Worm (Caenorhabditis elegans): Measurements from ENCODE around the gene gcy-20.

The gcy-20 gene

DNA sequence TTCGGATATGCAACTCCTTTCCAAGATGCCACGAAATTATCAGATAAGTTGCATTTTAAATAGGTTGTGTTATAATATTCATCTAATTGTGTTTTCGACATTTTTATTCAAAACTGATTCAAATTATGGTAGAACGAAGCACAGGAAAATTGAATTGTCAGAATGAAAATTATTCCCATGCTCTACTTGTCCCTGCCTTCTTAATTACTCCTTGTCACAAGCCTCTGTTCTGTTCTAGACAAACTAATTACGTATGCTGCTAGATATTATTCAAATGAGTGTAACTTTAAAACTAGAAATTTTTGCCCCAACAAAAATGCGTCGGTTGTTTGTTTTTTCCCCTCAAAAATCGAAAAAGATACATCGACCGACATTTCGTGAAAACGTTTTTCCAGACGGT lies 9.5 kb downstream of the gcy-20 start, which contains the start of gene srh-104:
srh-104 (minus strand) TSS at position 101 of the 400 bp plus-strand sequence.
- no peak for TF ChIP-seq sup-37 (GFP tag; optimal IDR thresholded peaks at IDR 0.05)
- TF ChIP-seq mab-9 (GFP tag; IDR thresholded peaks at IDR 0.05): no peak
- no peak for TF ChIP-seq tlp-1 (tag; optimal IDR thresholded peaks at IDR 0.05)
- no peak for TF ChIP-seq ces-1 (GFP tag; optimal IDR thresholded peaks at IDR 0.05)

DNA sequence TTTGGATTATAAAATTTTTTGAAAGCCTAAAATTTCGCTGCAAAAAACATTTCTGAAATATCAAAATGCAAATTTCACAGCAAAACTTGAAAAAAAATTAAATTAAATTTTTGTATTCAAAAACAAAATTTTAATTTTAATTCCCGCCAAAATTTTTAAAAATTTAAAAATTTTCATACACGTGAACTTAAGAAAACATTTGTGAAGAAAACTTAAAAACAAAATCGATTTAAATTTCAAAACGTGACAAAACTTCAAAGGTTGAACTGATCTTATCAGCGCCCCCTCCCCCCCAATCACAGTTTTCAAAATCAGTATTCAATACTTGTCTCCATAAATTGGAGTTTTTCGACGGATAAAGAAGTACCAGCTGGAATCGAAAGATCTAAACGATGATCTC lies 16.4 kb downstream of the gcy-20 start, which contains the start of gene F21H7.5:
F21H7.5 (plus strand) TSS at position 301 of the 400 bp plus-strand sequence.
- TF ChIP-seq F16B12.6 (tag; optimal IDR thresholded peaks at IDR 0.05): no peak
- no peak for TF ChIP-seq lsy-2 (tag; optimal IDR thresholded peaks at IDR 0.05)
- TF ChIP-seq elt-2 (tag; optimal IDR thresholded peaks at IDR 0.05): no peak
- no peak for TF ChIP-seq egl-13 (tag; optimal IDR thresholded peaks at IDR 0.05)
- no peak for TF ChIP-seq nhr-85 (tag)
- TF ChIP-seq ceh-88 (GFP tag; IDR thresholded peaks at IDR 0.05): no peak
- no peak for TF ChIP-seq dsc-1 (tag; optimal IDR thresholded peaks at IDR 0.05)
- TF ChIP-seq fkh-4 (tag; optimal IDR thresholded peaks at IDR 0.05; ENCODE audit: borderline replicate concordance): no peak
- no peak for TF ChIP-seq swsn-7 (tag; optimal IDR thresholded peaks at IDR 0.05)
- no peak for TF ChIP-seq nhr-28 (tag; optimal IDR thresholded peaks at IDR 0.05)
- no peak for TF ChIP-seq sup-37 (GFP tag; optimal IDR thresholded peaks at IDR 0.05)
- TF ChIP-seq nhr-19 (GFP tag; conservative IDR thresholded peaks at IDR 0.05): no peak
- TF ChIP-seq skn-1 (tag; optimal IDR thresholded peaks at IDR 0.05): no peak
- no peak for TF ChIP-seq unc-62 (GFP tag; optimal IDR thresholded peaks at IDR 0.05)
- no peak for TF ChIP-seq ztf-11 (tag; optimal IDR thresholded peaks at IDR 0.05)
- TF ChIP-seq mep-1 (tag; optimal IDR thresholded peaks at IDR 0.05): no peak

DNA sequence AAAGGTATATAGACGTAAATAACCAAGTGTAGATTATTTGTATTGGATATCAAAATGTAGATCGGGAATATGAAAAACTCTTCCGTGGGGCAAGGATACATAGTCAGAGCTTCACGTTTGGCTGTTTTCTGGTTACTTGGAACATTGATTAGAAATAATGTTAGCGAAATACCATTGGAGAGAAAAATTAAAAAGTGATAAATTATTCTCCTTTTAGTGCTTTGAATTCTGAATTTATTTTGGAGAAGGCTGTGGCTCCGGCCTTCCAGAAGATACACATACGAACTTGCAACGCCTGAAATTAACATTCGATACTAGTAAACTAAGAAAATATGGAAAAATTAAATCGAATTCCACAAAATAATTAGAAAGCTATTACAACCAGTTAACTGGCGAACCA lies 17.9 kb downstream of the gcy-20 start, which contains the start of gene srh-98:
srh-98 (minus strand) TSS at position 101 of the 400 bp plus-strand sequence.
- TF ChIP-seq lsy-2 (tag; optimal IDR thresholded peaks at IDR 0.05): no peak
- TF ChIP-seq aha-1 (tag; optimal IDR thresholded peaks at IDR 0.05): no peak
- no peak for TF ChIP-seq blmp-1 (tag; optimal IDR thresholded peaks at IDR 0.05)
- no peak for TF ChIP-seq egl-27 (tag; optimal IDR thresholded peaks at IDR 0.05)
- no peak for TF ChIP-seq vab-15 (tag; optimal IDR thresholded peaks at IDR 0.05)
- no peak for TF ChIP-seq hlh-17 (GFP tag; optimal IDR thresholded peaks at IDR 0.05; ENCODE audit: borderline replicate concordance)
- TF ChIP-seq zag-1 (tag; optimal IDR thresholded peaks at IDR 0.05): no peak
- TF ChIP-seq pag-3 (tag; optimal IDR thresholded peaks at IDR 0.05; ENCODE audit: borderline replicate concordance, insufficient read depth): no peak
- no peak for TF ChIP-seq F16B12.6 (tag; optimal IDR thresholded peaks at IDR 0.05)
- TF ChIP-seq nhr-19 (GFP tag; conservative IDR thresholded peaks at IDR 0.05): no peak
- TF ChIP-seq alr-1 (tag; optimal IDR thresholded peaks at IDR 0.05; ENCODE audit: borderline replicate concordance): no peak
- TF ChIP-seq zip-4 (GFP tag; optimal IDR thresholded peaks at IDR 0.05): no peak
- TF ChIP-seq skn-1 (tag; optimal IDR thresholded peaks at IDR 0.05): no peak

DNA sequence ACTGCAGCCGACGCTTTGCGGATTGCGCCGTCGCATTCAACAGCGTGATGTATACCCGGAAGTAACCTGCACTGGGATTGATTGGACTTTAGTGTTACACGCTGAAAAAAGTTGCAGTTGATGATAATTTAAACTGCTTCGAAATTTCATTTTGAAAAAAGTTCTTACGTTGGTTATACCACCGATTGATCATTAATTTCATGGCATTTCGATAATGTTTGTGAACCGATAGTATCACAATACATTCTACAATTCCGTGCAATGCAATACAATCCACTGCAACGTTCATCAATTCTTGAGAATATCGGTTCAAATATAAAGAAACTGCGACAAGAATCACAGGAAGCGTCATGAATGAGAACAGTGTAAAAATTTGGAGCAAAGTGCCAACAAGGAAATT lies 18.5 kb downstream of the gcy-20 start, which contains the start of gene F21H7.3:
F21H7.3 (minus strand) TSS at position 101 of the 400 bp plus-strand sequence.
- TF ChIP-seq lin-15B (tag; optimal IDR thresholded peaks at IDR 0.05) (no peak), ceh-90 (tag; optimal IDR thresholded peaks at IDR 0.05) (no peak)

DNA sequence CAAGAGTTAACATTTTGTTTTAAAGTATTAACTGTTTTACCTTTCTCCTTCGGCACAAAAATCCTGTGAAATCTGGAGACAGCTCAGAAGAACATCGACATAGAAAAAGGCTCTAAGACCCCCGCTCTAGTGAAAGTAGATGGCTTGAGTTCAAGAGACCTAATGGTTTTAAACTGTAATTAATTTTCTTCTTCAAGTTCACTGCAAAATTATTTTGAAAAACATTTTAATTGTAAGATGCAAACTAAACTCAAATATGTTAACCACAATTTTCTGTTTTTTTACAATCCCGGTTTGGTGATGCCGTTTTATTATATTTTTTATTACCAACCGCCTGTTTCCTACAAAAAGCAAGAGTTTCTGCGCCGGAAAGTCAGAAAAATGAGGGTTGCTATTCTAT lies 20.0 kb downstream of the gcy-20 start, which contains the start of gene clec-233:
clec-233 (plus strand) TSS at position 301 of the 400 bp plus-strand sequence.
- TF ChIP-seq sptf-1 (tag; optimal IDR thresholded peaks at IDR 0.05): no peak
- TF ChIP-seq pag-3 (tag; optimal IDR thresholded peaks at IDR 0.05; ENCODE audit: borderline replicate concordance, insufficient read depth): no peak
- TF ChIP-seq lin-13 (GFP tag; optimal IDR thresholded peaks at IDR 0.05): no peak
- TF ChIP-seq ces-1 (GFP tag; optimal IDR thresholded peaks at IDR 0.05): no peak
- TF ChIP-seq nhr-84 (tag; optimal IDR thresholded peaks at IDR 0.05): no peak
- no peak for TF ChIP-seq nhr-19 (GFP tag; conservative IDR thresholded peaks at IDR 0.05)
